Fruit fly (Drosophila melanogaster): ENCODE measurements around the gene E2f1.

DNA sequence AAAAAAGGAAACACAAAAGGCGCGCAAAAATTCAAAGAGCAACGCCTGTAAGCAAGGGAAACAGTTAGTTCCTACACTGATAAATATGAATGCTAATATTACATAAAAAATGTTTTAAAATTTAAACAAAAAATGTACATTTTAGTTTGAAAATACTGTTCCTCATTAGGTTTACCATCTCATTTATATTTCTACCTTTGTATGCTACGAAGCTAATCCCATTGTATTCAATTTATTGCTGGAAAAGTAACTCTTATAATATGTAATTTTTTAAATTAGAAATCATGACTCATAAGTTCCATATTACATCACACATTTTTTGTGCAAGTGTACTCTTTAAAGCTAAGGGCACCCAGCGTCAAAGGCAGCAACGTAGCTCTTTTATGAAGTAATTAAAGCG, 18.6 kb upstream of the E2f1 start:
- TF ChIP-seq Lpt (GFP tag; optimal IDR thresholded peaks at IDR 0.05) (no peak), fd85E (GFP tag; optimal IDR thresholded peaks at IDR 0.05) (no peak), svp (GFP tag) (no peak), Blimp-1 (GFP tag; optimal IDR thresholded peaks at IDR 0.05) (no peak), OdsH (GFP tag; optimal IDR thresholded peaks at IDR 0.05) (peak; percentile 37), CG6854 (GFP tag; optimal IDR thresholded peaks at IDR 0.05) (no peak), Ets21C (GFP tag; optimal IDR thresholded peaks at IDR 0.05) (no peak), CG11762 (GFP tag; optimal IDR thresholded peaks at IDR 0.05; ENCODE audit: insufficient read depth) (peak; percentile 19), fkh (GFP tag; optimal IDR thresholded peaks at IDR 0.05) (no peak), Sox14 (GFP tag; optimal IDR thresholded peaks at IDR 0.05) (peak; percentile 13)

Data from whole organism, prepupa.